Fruit fly (Drosophila melanogaster) whole organism, embryonic: Measurements from ENCODE around the gene ng4.

Experiments
- Atf6 ChIP-seq: fragments of 200-800 bp; sonication (Bioruptor generic); IDR thresholded peaks from 2 replicates; pipeline ENCODE4 v1.3.6; 2022; ENCODE audit warnings: missing biosample characterization, missing genetic modification characterization
- B-H2 ChIP-seq: fragments of 200-800 bp; sonication (Bioruptor generic); optimal IDR thresholded peaks from 2 replicates; lab custom pipeline; 2018; ENCODE audit warnings: missing biosample characterization, mild to moderate bottlenecking, missing genetic modification characterization
- Bgb ChIP-seq: fragments of 200-800 bp; sonication (Bioruptor generic); IDR thresholded peaks from 2 replicates; pipeline ENCODE4 v1.3.6; 2022; ENCODE audit warnings: missing biosample characterization, missing genetic modification characterization; ENCODE audit not compliant: partially characterized antibody
- CG18619 ChIP-seq: fragments of 200-800 bp; sonication (Bioruptor generic); optimal IDR thresholded peaks from 3 replicates; lab custom pipeline; 2017; ENCODE audit warnings: missing biosample characterization, mild to moderate bottlenecking, missing genetic modification characterization
- CG30020 ChIP-seq: fragments of 200-800 bp; optimal IDR thresholded peaks from 2 replicates; lab custom pipeline; 2019; ENCODE audit warnings: missing biosample characterization, mild to moderate bottlenecking, missing genetic modification characterization, moderate library complexity
- CG3163 ChIP-seq: fragments of 200-800 bp; sonication (Bioruptor generic); optimal IDR thresholded peaks from 3 replicates; lab custom pipeline; 2016; ENCODE audit warnings: missing biosample characterization, missing genetic modification characterization
- CG3407 ChIP-seq: fragments of 200-800 bp; sonication (Bioruptor generic); optimal IDR thresholded peaks from 2 replicates; lab custom pipeline; 2018; ENCODE audit warnings: missing biosample characterization, mild to moderate bottlenecking, missing genetic modification characterization
- CG34224 ChIP-seq: fragments of 200-800 bp; sonication (Bioruptor generic); IDR thresholded peaks from 3 replicates; pipeline ENCODE4 v1.3.6; 2022; ENCODE audit warnings: missing biosample characterization, missing genetic modification characterization; ENCODE audit not compliant: partially characterized antibody
- CG4360 ChIP-seq: fragments of 200-800 bp; sonication (Bioruptor generic); IDR thresholded peaks from 2 replicates; pipeline ENCODE4 v1.3.6; 2022; ENCODE audit warnings: missing biosample characterization, missing genetic modification characterization
- CG7271 ChIP-seq: fragments of 200-800 bp; sonication (Bioruptor generic); optimal IDR thresholded peaks from 2 replicates; lab custom pipeline; 2018; ENCODE audit warnings: missing biosample characterization, mild to moderate bottlenecking, missing genetic modification characterization, moderate library complexity
- CG7372 ChIP-seq: fragments of 200-800 bp; sonication (Bioruptor generic); IDR thresholded peaks from 2 replicates; pipeline ENCODE4 v1.3.6; 2022; ENCODE audit warnings: missing biosample characterization, missing genetic modification characterization
- CG7556 ChIP-seq: fragments of 200-800 bp; sonication (Bioruptor generic); optimal IDR thresholded peaks from 2 replicates; lab custom pipeline; 2017; ENCODE audit warnings: missing biosample characterization, mild to moderate bottlenecking, missing genetic modification characterization
- CG9437 ChIP-seq: fragments of 200-800 bp; sonication (Bioruptor generic); optimal IDR thresholded peaks from 2 replicates; lab custom pipeline; 2018; ENCODE audit warnings: missing biosample characterization, mild to moderate bottlenecking, missing genetic modification characterization
- CG9609 ChIP-seq: fragments of 200-800 bp; sonication (Bioruptor generic); optimal IDR thresholded peaks from 3 replicates; lab custom pipeline; 2016; ENCODE audit warnings: missing biosample characterization, missing genetic modification characterization
- CG9727 ChIP-seq: fragments of 200-800 bp; sonication (Bioruptor generic); optimal IDR thresholded peaks from 3 replicates; lab custom pipeline; 2017; ENCODE audit warnings: missing biosample characterization, mild to moderate bottlenecking, missing genetic modification characterization
- CG9876 ChIP-seq: fragments of 200-800 bp; sonication (Bioruptor generic); optimal IDR thresholded peaks from 2 replicates; lab custom pipeline; 2016; ENCODE audit warnings: missing biosample characterization, missing genetic modification characterization
- HLH3B ChIP-seq: fragments of 200-800 bp; sonication (Bioruptor generic); IDR thresholded peaks from 2 replicates; pipeline ENCODE4 v1.3.6; 2022; ENCODE audit warnings: missing biosample characterization, missing genetic modification characterization
- Hmx ChIP-seq: fragments of 200-800 bp; sonication (Bioruptor generic); optimal IDR thresholded peaks from 2 replicates; lab custom pipeline; 2016; ENCODE audit warnings: missing biosample characterization, missing genetic modification characterization
- Lpt ChIP-seq: fragments of >200 bp; optimal IDR thresholded peaks from 2 replicates; lab custom pipeline; 2018; ENCODE audit warnings: missing biosample characterization, missing genetic modification characterization
- NC2β ChIP-seq: fragments of 200-800 bp; sonication (Bioruptor generic); optimal IDR thresholded peaks from 2 replicates; lab custom pipeline; 2016; ENCODE audit warnings: missing biosample characterization, missing genetic modification characterization
- Sox100B ChIP-seq: fragments of 200-800 bp; sonication (Bioruptor generic); optimal IDR thresholded peaks from 3 replicates; lab custom pipeline; 2018; ENCODE audit warnings: missing biosample characterization, mild to moderate bottlenecking, missing genetic modification characterization
- Usf ChIP-seq: fragments of 200-800 bp; sonication (Bioruptor generic); optimal IDR thresholded peaks from 2 replicates; lab custom pipeline; 2017; ENCODE audit warnings: missing genotype, missing biosample characterization, missing genetic modification characterization
- Xrp1 ChIP-seq: fragments of 200-800 bp; sonication (Bioruptor generic); IDR thresholded peaks from 2 replicates; pipeline ENCODE4 v1.3.6; 2022; ENCODE audit warnings: missing biosample characterization, missing genetic modification characterization
- aop ChIP-seq: fragments of 200-800 bp; sonication (Bioruptor generic); IDR thresholded peaks from 2 replicates; pipeline ENCODE4 v1.3.6; 2022; ENCODE audit warnings: missing biosample characterization, missing genetic modification characterization
- cato ChIP-seq: fragments of 200-800 bp; sonication (Bioruptor generic); optimal IDR thresholded peaks from 2 replicates; lab custom pipeline; 2016; ENCODE audit warnings: missing biosample characterization, missing genetic modification characterization, borderline replicate concordance
- chif ChIP-seq, 2 experiments: fragments of 200-800 bp; sonication (Bioruptor generic); optimal IDR thresholded peaks; 3 replicates each; lab custom pipeline; 2016; ENCODE audit warnings: missing biosample characterization in 2 of 2, missing genetic modification characterization in 2 of 2
- crol ChIP-seq: fragments of 200-800 bp; sonication (Bioruptor generic); IDR thresholded peaks from 2 replicates; pipeline ENCODE4 v1.3.6; 2022; ENCODE audit warnings: missing biosample characterization, missing genetic modification characterization
- crp ChIP-seq, 2 experiments: fragments of 200-800 bp; sonication (Bioruptor generic); optimal IDR thresholded peaks; 2 replicates in 1 of 2; 3 replicates in 1 of 2; lab custom pipeline; 2017; ENCODE audit warnings: missing biosample characterization in 2 of 2, missing genetic modification characterization in 2 of 2, mild to moderate bottlenecking in 1 of 2, moderate library complexity in 1 of 2
- dpn ChIP-seq, 2 experiments: fragments of 200-800 bp; sonication (Bioruptor generic); optimal IDR thresholded peaks; 3 replicates each; lab custom pipeline; 2016; ENCODE audit warnings: missing biosample characterization in 2 of 2, missing genetic modification characterization in 2 of 2
- eve ChIP-seq, 2 experiments: fragments of >200 bp; optimal IDR thresholded peaks; 2 replicates each; lab custom pipeline; 2017; ENCODE audit warnings: missing biosample characterization in 2 of 2, missing genetic modification characterization in 2 of 2
- gce ChIP-seq: fragments of 200-800 bp; sonication (Bioruptor generic); IDR thresholded peaks from 3 replicates; pipeline ENCODE4 v1.3.6; 2022; ENCODE audit warnings: missing biosample characterization, missing genetic modification characterization
- gcm2 ChIP-seq: fragments of 200-800 bp; sonication (Bioruptor generic); optimal IDR thresholded peaks from 2 replicates; lab custom pipeline; 2016; ENCODE audit warnings: missing biosample characterization, missing genetic modification characterization
- grau ChIP-seq: fragments of 200-800 bp; optimal IDR thresholded peaks from 3 replicates; lab custom pipeline; 2019; ENCODE audit warnings: missing biosample characterization, mild to moderate bottlenecking, missing genetic modification characterization, moderate library complexity
- gro ChIP-seq: fragments of 200-800 bp; sonication (Bioruptor generic); optimal IDR thresholded peaks from 2 replicates; lab custom pipeline; 2016; ENCODE audit warnings: missing biosample characterization, missing genetic modification characterization
- her ChIP-seq: fragments of 200-800 bp; sonication (Bioruptor generic); optimal IDR thresholded peaks from 2 replicates; lab custom pipeline; 2016; ENCODE audit warnings: missing biosample characterization, missing genetic modification characterization
- jigr1 ChIP-seq: fragments of 200-800 bp; sonication (Bioruptor generic); IDR thresholded peaks from 3 replicates; pipeline ENCODE4 v1.3.6; 2022; ENCODE audit warnings: missing biosample characterization, missing genetic modification characterization
- luna ChIP-seq: fragments of 200-800 bp; sonication (Bioruptor generic); optimal IDR thresholded peaks from 2 replicates; lab custom pipeline; 2016; ENCODE audit warnings: missing biosample characterization, missing genetic modification characterization
- peb ChIP-seq: fragments of 200-800 bp; sonication (Bioruptor generic); IDR thresholded peaks from 2 replicates; pipeline ENCODE4 v1.3.6; 2022; ENCODE audit warnings: missing biosample characterization, missing genetic modification characterization
- prd ChIP-seq, 3 experiments: fragments of >200 bp in 2 of 3; fragments of 200-800 bp in 1 of 3; sonication (Bioruptor generic) in 1 of 3; optimal IDR thresholded peaks in 2 of 3; IDR thresholded peaks in 1 of 3; 2 replicates in 2 of 3; 3 replicates in 1 of 3; pipeline versions ENCODE4 v1.3.6 to Lab custom; 2017 to 2022; ENCODE audit warnings: missing biosample characterization in 1 of 3, missing genetic modification characterization in 1 of 3
- pum ChIP-seq: fragments of 200-800 bp; sonication (Bioruptor generic); optimal IDR thresholded peaks from 2 replicates; lab custom pipeline; 2016; ENCODE audit warnings: missing biosample characterization, missing genetic modification characterization
- ro ChIP-seq: fragments of 200-800 bp; sonication (Bioruptor generic); IDR thresholded peaks from 2 replicates; pipeline ENCODE4 v1.3.6; 2022; ENCODE audit warnings: missing biosample characterization, missing genetic modification characterization
- row ChIP-seq: fragments of 200-800 bp; sonication (Bioruptor generic); IDR thresholded peaks from 3 replicates; pipeline ENCODE4 v1.3.6; 2022; ENCODE audit warnings: missing biosample characterization, missing genetic modification characterization
- scrt ChIP-seq: fragments of 200-800 bp; sonication (Bioruptor generic); optimal IDR thresholded peaks from 2 replicates; lab custom pipeline; 2018; ENCODE audit warnings: missing biosample characterization, mild to moderate bottlenecking, missing genetic modification characterization, moderate library complexity
- sna ChIP-seq: fragments of 200-800 bp; sonication (Bioruptor generic); IDR thresholded peaks from 2 replicates; pipeline ENCODE4 v1.3.6; 2022; ENCODE audit warnings: missing biosample characterization, missing genetic modification characterization; ENCODE audit not compliant: partially characterized antibody
- sqz ChIP-seq: fragments of 200-800 bp; sonication (Bioruptor generic); optimal IDR thresholded peaks from 3 replicates; lab custom pipeline; 2018; ENCODE audit warnings: missing biosample characterization, mild to moderate bottlenecking, missing genetic modification characterization
- tgo ChIP-seq: fragments of 200-800 bp; sonication (Bioruptor generic); IDR thresholded peaks from 3 replicates; pipeline ENCODE4 v1.3.6; 2022; ENCODE audit warnings: missing biosample characterization, missing genetic modification characterization
- twi ChIP-seq: fragments of 200-800 bp; optimal IDR thresholded peaks from 2 replicates; lab custom pipeline; 2019; ENCODE audit warnings: missing biosample characterization, mild to moderate bottlenecking, missing genetic modification characterization, moderate library complexity
- tx ChIP-seq: fragments of 200-800 bp; sonication (Bioruptor generic); optimal IDR thresholded peaks from 2 replicates; lab custom pipeline; 2016; ENCODE audit warnings: missing biosample characterization, missing genetic modification characterization

The ng4 gene

dm6 chrX:3205887-3206794, 37.9 kb downstream of the ng4 start (continued):
- TF ChIP-seq jigr1 (GFP tag; lab: Robert Waterston, UW) (no peak; the same call in 2 of the 3 replicates), HLH3B (GFP tag; lab: Robert Waterston, UW) (peak; percentile 73), crp (GFP tag; optimal IDR thresholded peaks at IDR 0.05; lab: Kevin White, UChicago) (peak in 1 of 2 experiments; percentile 12), NC2β (GFP tag; lab: Kevin White, UChicago) (peak; percentile 56), gro (peak; percentile 64), prd (optimal IDR thresholded peaks at IDR 0.05; lab: Kevin White, UChicago) (no peak), prd (GFP tag; IDR thresholded peaks at IDR 0.05; lab: Robert Waterston, UW) (peak; percentile 68), cato (no peak), CG3407 (peak; percentile 7), peb (0 out of 2 replicates have a peak, but pooled peaks have one; percentile 33), CG9437 (peak; percentile 8), CG34224 (GFP tag; lab: Robert Waterston, UW) (no peak), CG18619 (GFP tag; lab: Kevin White, UChicago) (peak; percentile 58), Bgb (GFP tag; lab: Robert Waterston, UW) (no peak), sna (no peak), gce (peak; percentile 65; the same call in 1 of the 3 replicates), twi (tag; lab: Kevin White, UChicago) (no peak), CG7556 (GFP tag; lab: Kevin White, UChicago) (peak; percentile 82), CG9876 (GFP tag; lab: Kevin White, UChicago) (peak; percentile 30), CG9727 (GFP tag; lab: Kevin White, UChicago) (peak; percentile 43), CG9609 (GFP tag; lab: Kevin White, UChicago) (peak; percentile 60), dpn (GFP tag; optimal IDR thresholded peaks at IDR 0.05; lab: Kevin White, UChicago) (peak; percentile 61 to 70), grau (peak; percentile 43), Usf (GFP tag; lab: Kevin White, UChicago) (no peak), scrt (peak; percentile 62), Lpt (GFP tag; lab: Kevin White, UChicago) (no peak), gcm2 (GFP tag; lab: Kevin White, UChicago) (peak; percentile 37), CG3163 (GFP tag; lab: Kevin White, UChicago) (peak; percentile 10), sqz (peak; percentile 55), pum (GFP tag; lab: Kevin White, UChicago) (peak; percentile 50), Xrp1 (GFP tag; lab: Robert Waterston, UW) (peak; percentile 78), luna (GFP tag; lab: Kevin White, UChicago) (no peak), B-H2 (GFP tag; lab: Kevin White, UChicago) (peak; percentile 20), chif (GFP tag; optimal IDR thresholded peaks at IDR 0.05; lab: Kevin White, UChicago) (peak; percentile 16 to 50), aop (no peak), Sox100B (GFP tag; lab: Kevin White, UChicago) (peak; percentile 36), Hmx (no peak), row (GFP tag; lab: Robert Waterston, UW) (peak; percentile 77), CG30020 (tag; lab: Kevin White, UChicago) (no peak), eve (GFP tag; optimal IDR thresholded peaks at IDR 0.05; lab: Kevin White, UChicago) (peak in 1 of 2 experiments; percentile 56), tx (GFP tag; lab: Kevin White, UChicago) (peak; percentile 31), Atf6 (GFP tag; lab: Robert Waterston, UW) (peak; percentile 84), her (GFP tag; lab: Kevin White, UChicago) (peak; percentile 81), CG7372 (peak; percentile 59; the same call in 1 of the 2 replicates), crol (no peak), tgo (GFP tag; lab: Robert Waterston, UW) (peak; percentile 61), ro (0 out of 2 replicates have a peak, but pooled peaks have one; percentile 50), CG4360 (GFP tag; lab: Robert Waterston, UW) (no peak), CG7271 (tag; lab: Kevin White, UChicago) (no peak)
